Comparison of ENCODE assay signal across 2 fruit fly cellular contexts in the genomic region with DNA sequence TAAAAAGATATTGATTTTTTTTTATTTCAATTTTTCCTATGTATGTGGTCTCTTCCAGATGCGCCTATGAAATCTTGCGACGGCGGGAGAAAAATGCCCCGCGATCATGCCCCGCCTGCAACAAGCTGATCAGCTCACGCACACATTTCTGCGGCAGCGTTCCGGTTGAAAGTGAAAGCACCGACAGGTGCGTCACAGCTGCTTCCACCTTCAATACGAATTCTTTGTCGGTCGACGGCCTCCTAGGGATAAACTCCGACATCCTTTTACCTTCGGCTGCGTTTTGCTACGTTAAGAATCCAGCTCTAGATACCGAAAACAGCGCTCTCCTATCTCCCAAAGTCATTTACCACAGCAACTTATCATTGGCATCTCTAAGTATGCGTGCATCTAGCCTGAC.
A peak's percentile ranks its signal among the peaks of the same experiment; 100 is the strongest.
TF ChIP-seq lines count a peak whose summit lies in the region.

No protein-coding gene starts in this region.

- TF ChIP-seq CTCF in whole organism, embryonic (GFP tag; optimal IDR thresholded peaks at IDR 0.05; lab: Kevin White, UChicago), result no peak

TF ChIP-seq in whole organism, embryonic, 481 proteins besides CTCF, POLR2A, EP300 and RAD21:
- TF ChIP-seq HLH3B (GFP tag; IDR thresholded peaks at IDR 0.05; lab: Robert Waterston, UW) (no peak), phol (tag; optimal IDR thresholded peaks at IDR 0.05; lab: Kevin White, UChicago) (no peak), Poxn (GFP tag; IDR thresholded peaks at IDR 0.05; lab: Robert Waterston, UW) (no peak), CG11723 (GFP tag; optimal IDR thresholded peaks at IDR 0.05; lab: Kevin White, UChicago) (peak; percentile 43), CG15479 (GFP tag; optimal IDR thresholded peaks at IDR 0.05; lab: Kevin White, UChicago) (peak; percentile 32), CG12659 (GFP tag; optimal IDR thresholded peaks at IDR 0.05; lab: Kevin White, UChicago) (no peak), Side (GFP tag; optimal IDR thresholded peaks at IDR 0.05; lab: Kevin White, UChicago) (no peak), Nf-YA (GFP tag; IDR thresholded peaks at IDR 0.05; lab: Robert Waterston, UW) (no peak), onecut (GFP tag; IDR thresholded peaks at IDR 0.05; lab: Robert Waterston, UW) (peak; percentile 39; the same call in 1 of the 2 replicates), gsb (GFP tag; IDR thresholded peaks at IDR 0.05; lab: Robert Waterston, UW) (no peak), D (optimal IDR thresholded peaks at IDR 0.05; lab: Kevin White, UChicago) (no peak), D (GFP tag; optimal IDR thresholded peaks at IDR 0.05; lab: Kevin White, UChicago) (no peak), Blimp-1 (GFP tag; optimal IDR thresholded peaks at IDR 0.05; lab: Kevin White, UChicago) (peak; percentile 90), bbx (GFP tag; IDR thresholded peaks at IDR 0.05; lab: Robert Waterston, UW; ENCODE audit: partially characterized antibody) (no peak)

TF ChIP-seq in whole organism, prepupa, 60 proteins besides CTCF, POLR2A, EP300 and RAD21:
- TF ChIP-seq CG6276 (GFP tag; optimal IDR thresholded peaks at IDR 0.05; lab: Kevin White, UChicago) (no peak), achi (GFP tag; optimal IDR thresholded peaks at IDR 0.05; lab: Kevin White, UChicago) (no peak), vri (GFP tag; optimal IDR thresholded peaks at IDR 0.05; lab: Kevin White, UChicago) (no peak), Blimp-1 (GFP tag; optimal IDR thresholded peaks at IDR 0.05; lab: Kevin White, UChicago) (peak; percentile 21), ss (GFP tag; optimal IDR thresholded peaks at IDR 0.05; lab: Kevin White, UChicago) (no peak)
TF ChIP-seq in whole organism, prepupa: peak in this region for 1.
